Fruit fly (Drosophila melanogaster) whole organism, prepupa: ENCODE measurements around the gene CalpC.

Experiments used
- CG11902 ChIP-seq: fragments of 200-800 bp; sonication (Bioruptor generic); optimal IDR thresholded peaks from 3 replicates; lab custom pipeline; 2016; ENCODE audit warnings: missing biosample characterization, missing genetic modification characterization
- Met ChIP-seq: fragments of 200-800 bp; sonication (Bioruptor generic); optimal IDR thresholded peaks from 3 replicates; lab custom pipeline; 2016; ENCODE audit warnings: missing biosample characterization, missing genetic modification characterization

DNA sequence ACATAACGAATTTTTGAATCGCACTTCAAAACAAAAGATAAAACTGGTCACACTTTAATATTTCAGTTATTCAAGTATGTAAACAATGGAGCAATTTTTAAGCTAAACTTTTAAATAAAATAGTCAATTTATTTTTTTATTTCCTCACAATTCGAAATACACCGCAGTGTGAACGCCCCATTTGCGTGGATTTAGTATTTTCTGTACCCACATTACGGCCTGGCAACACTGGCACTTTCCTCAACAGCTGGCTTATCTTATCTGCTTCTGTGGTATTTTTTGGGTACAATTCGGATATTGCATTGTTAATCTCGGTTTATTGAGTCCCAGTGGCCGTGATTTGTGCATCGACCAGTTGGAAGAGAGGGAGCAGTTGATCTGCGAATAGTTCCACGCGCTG lies 24.5 kb downstream of the CalpC start, which contains the start of gene sl:
- no peak for TF ChIP-seq Met
- no peak for TF ChIP-seq CG11902 (GFP tag; lab: Kevin White, UChicago)
